Fruit fly (Drosophila melanogaster) whole organism: Measurements from ENCODE around the gene CG32641.
"Not testable (repeated sequence)": the region's sequence is repeated elsewhere in the genome, so short reads cannot be mapped to it uniquely, and the experiment has no call there.

Source experiments
- Dll ChIP-seq: fragments of >200 bp; optimal IDR thresholded peaks from 2 replicates; lab custom pipeline; 2017
- EcR ChIP-seq, 2 experiments: fragments of >200 bp; optimal IDR thresholded peaks; 2 replicates each; lab custom pipeline; 2017; ENCODE audit warnings: missing biosample characterization in 2 of 2, missing genetic modification characterization in 2 of 2, missing genetic modification reagents in 2 of 2
- psq ChIP-seq: fragments of >200 bp; optimal IDR thresholded peaks from 2 replicates; lab custom pipeline; 2017
- usp ChIP-seq: fragments of >200 bp; optimal IDR thresholded peaks from 2 replicates; lab custom pipeline; 2017; ENCODE audit warnings: missing biosample characterization, missing genetic modification characterization, mixed read lengths

- TF ChIP-seq psq (lab: Kevin White, UChicago); usp (GFP tag; lab: Kevin White, UChicago); Dll (lab: Kevin White, UChicago); EcR (GFP tag; optimal IDR thresholded peaks at IDR 0.05; lab: Kevin White, UChicago): not testable (repeated sequence)
Observed at dm6 chrX:13177720-13178119, 6.6 kb upstream of the CG32641 start, which contains the start of gene CG32640.
